Worm (Caenorhabditis elegans) whole organism, L4/young adult: ENCODE results near the gene srw-44.

Experiments used
- W03F9.2 ChIP-seq: fragments of 150-350 bp; optimal IDR thresholded peaks from 2 replicates; lab custom pipeline; 2014; ENCODE audit warnings: missing biosample characterization, missing genetic modification characterization
- him-1 ChIP-seq: sonication (generic microtip); optimal IDR thresholded peaks from 2 replicates; lab custom pipeline; 2016; ENCODE audit warnings: missing genotype, missing genetic modification reagents, missing genetic modification characterization, missing compliant biosample characterization

- TF ChIP-seq him-1 (tag; lab: Kevin White, UChicago) (no peak), W03F9.2 (tag; lab: Kevin White, UChicago) (no peak)
These were observed 43.7 kb downstream of the srw-44 start, which contains the start of gene nhr-112 for ce11 chrV:16723744-16724143.
